Fruit fly (Drosophila melanogaster) ovary, adult (tissue): ENCODE results near the gene CG8673.

Experiments
- CG17801 ChIP-seq: fragments of 200-800 bp; optimal IDR thresholded peaks from 2 replicates; lab custom pipeline; 2019; ENCODE audit warnings: missing biosample characterization, mild to moderate bottlenecking, missing genetic modification characterization, moderate library complexity; ENCODE audit not compliant: partially characterized antibody

Gene CG8673

dm6 chr2L:8126849-8127602 is 2.9 kb downstream of the CG8673 start, which contains the start of the genes CG12375 and CG8668:
CG12375 (minus strand) TSS chr2L:8126890.
CG8668 (plus strand) TSS chr2L:8127001.
- TF ChIP-seq CG17801, result peak; percentile 71

dm6 chr2L:8128911-8129310 is 4.8 kb downstream of the CG8673 start:
- no peak for TF ChIP-seq CG17801

- TF ChIP-seq CG17801, result no peak
Observed at dm6 chr2L:8129996-8130641, 6.0 kb downstream of the CG8673 start.

dm6 chr2L:8130729-8131128 is 6.6 kb downstream of the CG8673 start:
- no peak for TF ChIP-seq CG17801

dm6 chr2L:8133772-8134386 is 9.8 kb downstream of the CG8673 start:
- no peak for TF ChIP-seq CG17801

- no peak for TF ChIP-seq CG17801
Observed at dm6 chr2L:8142760-8143159, 18.6 kb downstream of the CG8673 start.

dm6 chr2L:8143947-8144346 is 19.8 kb downstream of the CG8673 start, which contains the start of gene CG42762:
CG42762 (minus strand) TSS chr2L:8144047.
- TF ChIP-seq CG17801, result no peak

dm6 chr2L:8145067-8145808 is 21.1 kb downstream of the CG8673 start, which contains the start of the genes CG42763 and CG43394:
CG42763 (minus strand) TSS chr2L:8145107.
CG43394 (plus strand) TSS chr2L:8145758.
- TF ChIP-seq CG17801, result no peak

dm6 chr2L:8146994-8147661 is 23.0 kb downstream of the CG8673 start, which contains the start of gene CG31606:
CG31606 (plus strand) TSS chr2L:8147611.
- no peak for TF ChIP-seq CG17801

- TF ChIP-seq CG17801, result no peak
Observed at dm6 chr2L:8148514-8149085, 24.5 kb downstream of the CG8673 start.

- peak; percentile 65 for TF ChIP-seq CG17801
Observed at dm6 chr2L:8156682-8157081, 32.6 kb downstream of the CG8673 start.

dm6 chr2L:8157166-8157565 is 33.0 kb downstream of the CG8673 start:
- TF ChIP-seq CG17801, result no peak

- peak; percentile 92 for TF ChIP-seq CG17801
Observed at dm6 chr2L:8159498-8159897, 35.4 kb downstream of the CG8673 start, which contains the start of the genes PAPLA1 and Rbsn-5. PAPLA1 (minus strand) TSS chr2L:8159638. Rbsn-5 (plus strand) TSS chr2L:8159832.

- TF ChIP-seq CG17801, result no peak
Observed at dm6 chr2L:8161994-8162306, 37.8 kb downstream of the CG8673 start.

- peak; percentile 99 for TF ChIP-seq CG17801
Observed at dm6 chr2L:8162307-8163024, 38.3 kb downstream of the CG8673 start, which contains the start of gene Acbp1. Acbp1 (minus strand) TSS chr2L:8162452.
